Fruit fly (Drosophila melanogaster) whole organism, embryonic: ENCODE measurements around the gene Mbs.
A peak's percentile ranks its signal among the peaks of the same experiment; 100 is the strongest.

ENCODE experiments used
- Bdp1 ChIP-seq: fragments of 200-800 bp; sonication (Bioruptor generic); optimal IDR thresholded peaks from 3 replicates; lab custom pipeline; 2016; ENCODE audit warnings: missing biosample characterization, missing genetic modification characterization
- CG10274 ChIP-seq: fragments of 200-800 bp; sonication (Bioruptor generic); optimal IDR thresholded peaks from 3 replicates; lab custom pipeline; 2017; ENCODE audit warnings: missing biosample characterization, mild to moderate bottlenecking, missing genetic modification characterization
- CG10654 ChIP-seq: fragments of 200-800 bp; sonication (Bioruptor generic); optimal IDR thresholded peaks from 2 replicates; lab custom pipeline; 2016; ENCODE audit warnings: missing biosample characterization, missing genetic modification characterization
- CG11695 ChIP-seq: fragments of 200-800 bp; sonication (Bioruptor generic); IDR thresholded peaks from 3 replicates; pipeline ENCODE4 v1.3.6; 2022; ENCODE audit warnings: missing biosample characterization, missing genetic modification characterization
- CG12104 ChIP-seq: fragments of 200-800 bp; sonication (Bioruptor generic); optimal IDR thresholded peaks from 3 replicates; lab custom pipeline; 2016; ENCODE audit warnings: missing biosample characterization, missing genetic modification characterization
- CG13424 ChIP-seq: fragments of 200-800 bp; sonication (Bioruptor generic); optimal IDR thresholded peaks from 2 replicates; lab custom pipeline; 2019; ENCODE audit warnings: missing biosample characterization, mild to moderate bottlenecking, missing genetic modification characterization, moderate library complexity
- CG14667 ChIP-seq: fragments of 200-800 bp; sonication (Bioruptor generic); IDR thresholded peaks from 2 replicates; pipeline ENCODE4 v1.3.6; 2022; ENCODE audit warnings: missing biosample characterization, missing genetic modification characterization
- CG14965 ChIP-seq: fragments of 200-800 bp; sonication (Bioruptor generic); optimal IDR thresholded peaks from 2 replicates; lab custom pipeline; 2016; ENCODE audit warnings: missing biosample characterization, missing genetic modification characterization, borderline replicate concordance
- CG15479 ChIP-seq: fragments of 200-800 bp; sonication (Bioruptor generic); optimal IDR thresholded peaks from 3 replicates; lab custom pipeline; 2019; ENCODE audit warnings: missing biosample characterization, mild to moderate bottlenecking, missing genetic modification characterization, moderate library complexity
- CG16779 ChIP-seq: fragments of 200-800 bp; sonication (Bioruptor generic); IDR thresholded peaks from 2 replicates; pipeline ENCODE4 v1.3.6; 2022; ENCODE audit warnings: missing biosample characterization, missing genetic modification characterization
- CG31365 ChIP-seq: fragments of 200-800 bp; sonication (Bioruptor generic); optimal IDR thresholded peaks from 2 replicates; lab custom pipeline; 2018; ENCODE audit warnings: missing biosample characterization, mild to moderate bottlenecking, missing genetic modification characterization
- CG31441 ChIP-seq: fragments of 200-800 bp; sonication (Bioruptor generic); IDR thresholded peaks from 2 replicates; pipeline ENCODE4 v1.3.6; 2022; ENCODE audit warnings: missing biosample characterization, missing genetic modification characterization
- CG3407 ChIP-seq: fragments of 200-800 bp; sonication (Bioruptor generic); optimal IDR thresholded peaks from 2 replicates; lab custom pipeline; 2018; ENCODE audit warnings: missing biosample characterization, mild to moderate bottlenecking, missing genetic modification characterization
- CG4730 ChIP-seq: fragments of 200-800 bp; sonication (Bioruptor generic); IDR thresholded peaks from 2 replicates; pipeline ENCODE4 v1.3.6; 2022; ENCODE audit warnings: missing biosample characterization, missing genetic modification characterization
- CG7839 ChIP-seq: fragments of 200-800 bp; sonication (Bioruptor generic); optimal IDR thresholded peaks from 3 replicates; lab custom pipeline; 2018; ENCODE audit warnings: missing biosample characterization, mild to moderate bottlenecking, missing genetic modification characterization, moderate library complexity
- CG9215 ChIP-seq: fragments of 200-800 bp; sonication (Bioruptor generic); IDR thresholded peaks from 2 replicates; pipeline ENCODE4 v1.3.6; 2022; ENCODE audit warnings: missing biosample characterization, missing genetic modification characterization
- CG9932 ChIP-seq: fragments of 200-800 bp; sonication (Bioruptor generic); IDR thresholded peaks from 2 replicates; pipeline ENCODE4 v1.3.6; 2022; ENCODE audit warnings: missing biosample characterization, missing genetic modification characterization
- Dek ChIP-seq: fragments of 200-800 bp; sonication (Bioruptor generic); optimal IDR thresholded peaks from 3 replicates; lab custom pipeline; 2019; ENCODE audit warnings: missing biosample characterization, mild to moderate bottlenecking, missing genetic modification characterization, moderate library complexity
- Fer3 ChIP-seq: fragments of 200-800 bp; sonication (Bioruptor generic); optimal IDR thresholded peaks from 2 replicates; lab custom pipeline; 2018; ENCODE audit warnings: missing biosample characterization, mild to moderate bottlenecking, missing genetic modification characterization, moderate library complexity
- HHEX ChIP-seq: fragments of 200-800 bp; sonication (Bioruptor generic); optimal IDR thresholded peaks from 3 replicates; lab custom pipeline; 2017; ENCODE audit warnings: missing biosample characterization, mild to moderate bottlenecking, missing genetic modification characterization, missing genetic modification reagents
- HmgD ChIP-seq: fragments of 200-800 bp; sonication (Bioruptor generic); optimal IDR thresholded peaks from 3 replicates; lab custom pipeline; 2016; ENCODE audit warnings: missing biosample characterization, missing genetic modification characterization
- Med ChIP-seq: fragments of 200-800 bp; sonication (Bioruptor generic); peaks from one replicate; lab custom pipeline; 2016; ENCODE audit warnings: missing biosample characterization, missing genetic modification characterization, mild to moderate bottlenecking, inconsistent platforms, moderate library complexity
- Pdp1 ChIP-seq, 2 experiments: fragments of 200-800 bp; sonication (Bioruptor generic); optimal IDR thresholded peaks; 3 replicates each; lab custom pipeline; 2016; ENCODE audit warnings: missing biosample characterization in 2 of 2, missing genetic modification characterization in 2 of 2, mild to moderate bottlenecking in 1 of 2, moderate library complexity in 1 of 2
- Rx ChIP-seq: fragments of 200-800 bp; sonication (Bioruptor generic); IDR thresholded peaks from 2 replicates; pipeline ENCODE4 v1.3.6; 2022; ENCODE audit warnings: missing biosample characterization, missing genetic modification characterization
- Spps ChIP-seq: fragments of 200-800 bp; sonication (Bioruptor generic); optimal IDR thresholded peaks from 2 replicates; lab custom pipeline; 2018; ENCODE audit warnings: missing biosample characterization, mild to moderate bottlenecking, missing genetic modification characterization
- Sry-δ ChIP-seq: fragments of 200-800 bp; sonication (Bioruptor generic); optimal IDR thresholded peaks from 2 replicates; lab custom pipeline; 2016; ENCODE audit warnings: missing biosample characterization, missing genetic modification characterization
- TFAM ChIP-seq: fragments of 200-800 bp; sonication (Bioruptor generic); optimal IDR thresholded peaks from 2 replicates; lab custom pipeline; 2017; ENCODE audit warnings: missing biosample characterization, missing genetic modification characterization, inconsistent platforms
- bbx ChIP-seq: fragments of 200-800 bp; sonication (Bioruptor generic); IDR thresholded peaks from 2 replicates; pipeline ENCODE4 v1.3.6; 2022; ENCODE audit warnings: missing biosample characterization, missing genetic modification characterization; ENCODE audit not compliant: partially characterized antibody
- dati ChIP-seq: fragments of 200-800 bp; sonication (Bioruptor generic); IDR thresholded peaks from 2 replicates; pipeline ENCODE4 v1.3.6; 2022; ENCODE audit warnings: missing biosample characterization, missing genetic modification characterization
- dm ChIP-seq: fragments of 200-800 bp; sonication (Bioruptor generic); optimal IDR thresholded peaks from 3 replicates; lab custom pipeline; 2016; ENCODE audit warnings: missing biosample characterization, missing genetic modification characterization
- dysf ChIP-seq: fragments of 200-800 bp; sonication (Bioruptor generic); IDR thresholded peaks from 3 replicates; pipeline ENCODE4 v1.3.6; 2022; ENCODE audit warnings: missing biosample characterization, missing genetic modification characterization
- emc ChIP-seq: fragments of 200-800 bp; sonication (Bioruptor generic); optimal IDR thresholded peaks from 2 replicates; lab custom pipeline; 2016; ENCODE audit warnings: missing biosample characterization, missing genetic modification characterization
- fd102C ChIP-seq: fragments of 200-800 bp; sonication (Bioruptor generic); optimal IDR thresholded peaks from 2 replicates; lab custom pipeline; 2018; ENCODE audit warnings: missing biosample characterization, mild to moderate bottlenecking, missing genetic modification characterization, moderate library complexity
- fd3F ChIP-seq: fragments of 200-800 bp; sonication (Bioruptor generic); optimal IDR thresholded peaks from 2 replicates; lab custom pipeline; 2018; ENCODE audit warnings: missing biosample characterization, mild to moderate bottlenecking, missing genetic modification characterization, moderate library complexity
- ftz-f1 ChIP-seq: fragments of 200-800 bp; sonication (Bioruptor generic); optimal IDR thresholded peaks from 2 replicates; lab custom pipeline; 2016; ENCODE audit warnings: missing biosample characterization, missing genetic modification characterization
- gce ChIP-seq: fragments of 200-800 bp; sonication (Bioruptor generic); IDR thresholded peaks from 3 replicates; pipeline ENCODE4 v1.3.6; 2022; ENCODE audit warnings: missing biosample characterization, missing genetic modification characterization
- gsb ChIP-seq: fragments of 200-800 bp; sonication (Bioruptor generic); IDR thresholded peaks from 2 replicates; pipeline ENCODE4 v1.3.6; 2022; ENCODE audit warnings: missing biosample characterization, missing genetic modification characterization
- hbn ChIP-seq: fragments of 200-800 bp; sonication (Bioruptor generic); IDR thresholded peaks from 2 replicates; pipeline ENCODE4 v1.3.6; 2022; ENCODE audit warnings: missing biosample characterization, missing genetic modification characterization; ENCODE audit not compliant: partially characterized antibody
- hkb ChIP-seq, 2 experiments: fragments of 200-800 bp in 1 of 2; fragments of >200 bp in 1 of 2; sonication (Bioruptor generic) in 1 of 2; IDR thresholded peaks in 1 of 2; optimal IDR thresholded peaks in 1 of 2; 2 replicates each; pipeline versions ENCODE4 v1.3.6 to Lab custom; 2017 to 2022; ENCODE audit warnings: missing biosample characterization in 1 of 2, missing genetic modification characterization in 1 of 2
- lbe ChIP-seq: fragments of 200-800 bp; sonication (Bioruptor generic); optimal IDR thresholded peaks from 2 replicates; lab custom pipeline; 2016; ENCODE audit warnings: missing biosample characterization, mild to moderate bottlenecking, missing genetic modification characterization
- maf-S ChIP-seq: fragments of 200-800 bp; sonication (Bioruptor generic); optimal IDR thresholded peaks from 2 replicates; lab custom pipeline; 2016; ENCODE audit warnings: missing biosample characterization, missing genetic modification characterization
- nmo ChIP-seq: fragments of 200-800 bp; sonication (Bioruptor generic); optimal IDR thresholded peaks from 2 replicates; lab custom pipeline; 2018; ENCODE audit warnings: missing biosample characterization, mild to moderate bottlenecking, missing genetic modification characterization, moderate library complexity
- phol ChIP-seq: fragments of 200-800 bp; sonication (Bioruptor generic); optimal IDR thresholded peaks from 3 replicates; lab custom pipeline; 2018; ENCODE audit warnings: missing biosample characterization, mild to moderate bottlenecking, missing genetic modification characterization, moderate library complexity
- pros ChIP-seq: fragments of 200-800 bp; sonication (Bioruptor generic); optimal IDR thresholded peaks from 3 replicates; lab custom pipeline; 2019; ENCODE audit warnings: missing biosample characterization, mild to moderate bottlenecking, missing genetic modification characterization, moderate library complexity
- scrt ChIP-seq: fragments of 200-800 bp; sonication (Bioruptor generic); optimal IDR thresholded peaks from 2 replicates; lab custom pipeline; 2018; ENCODE audit warnings: missing biosample characterization, mild to moderate bottlenecking, missing genetic modification characterization, moderate library complexity
- slp2 ChIP-seq: fragments of 200-800 bp; sonication (Bioruptor generic); optimal IDR thresholded peaks from 2 replicates; lab custom pipeline; 2016; ENCODE audit warnings: missing biosample characterization, missing genetic modification characterization
- sr ChIP-seq: fragments of 200-800 bp; sonication (Bioruptor generic); IDR thresholded peaks from 3 replicates; pipeline ENCODE4 v1.3.6; 2022; ENCODE audit warnings: missing biosample characterization, missing genetic modification characterization
- ssp ChIP-seq: fragments of 200-800 bp; sonication (Bioruptor generic); IDR thresholded peaks from 2 replicates; pipeline ENCODE4 v1.3.6; 2022; ENCODE audit warnings: missing biosample characterization, missing genetic modification characterization
- tna ChIP-seq: fragments of 200-800 bp; sonication (Bioruptor generic); IDR thresholded peaks from 2 replicates; pipeline ENCODE4 v1.3.6; 2022; ENCODE audit warnings: missing biosample characterization, missing genetic modification characterization; ENCODE audit not compliant: partially characterized antibody
- twi ChIP-seq: fragments of 200-800 bp; optimal IDR thresholded peaks from 2 replicates; lab custom pipeline; 2019; ENCODE audit warnings: missing biosample characterization, mild to moderate bottlenecking, missing genetic modification characterization, moderate library complexity
- unc-4 ChIP-seq: fragments of 200-800 bp; sonication (Bioruptor generic); IDR thresholded peaks from 2 replicates; pipeline ENCODE4 v1.3.6; 2022; ENCODE audit warnings: missing biosample characterization, missing genetic modification characterization; ENCODE audit not compliant: partially characterized antibody

Gene Mbs

dm6 chr3L:16048086-16048485, 3.7 kb upstream of the Mbs start (continued):
- TF ChIP-seq CG16779 (GFP tag; lab: Robert Waterston, UW) (0 out of 2 replicates have a peak, but pooled peaks have one; percentile 54), fd3F (GFP tag; lab: Kevin White, UChicago) (peak; percentile 57), sr (no peak), nmo (peak; percentile 12), Rx (GFP tag; lab: Robert Waterston, UW) (no peak), Pdp1 (GFP tag; optimal IDR thresholded peaks at IDR 0.05; lab: Kevin White, UChicago) (no peak), CG31365 (tag; lab: Kevin White, UChicago) (no peak), CG14965 (no peak), Bdp1 (peak; percentile 4), Med (GFP tag; lab: Kevin White, UChicago) (peak; percentile 95), CG13424 (tag; lab: Kevin White, UChicago) (peak; percentile 60), ssp (no peak), TFAM (no peak), hkb (optimal IDR thresholded peaks at IDR 0.05; lab: Kevin White, UChicago) (no peak), hkb (GFP tag; IDR thresholded peaks at IDR 0.05; lab: Robert Waterston, UW) (peak; percentile 56), ftz-f1 (GFP tag; lab: Kevin White, UChicago) (no peak), CG3407 (GFP tag; lab: Kevin White, UChicago) (no peak), CG7839 (tag; lab: Kevin White, UChicago) (peak; percentile 55), tna (GFP tag; lab: Robert Waterston, UW) (no peak), lbe (GFP tag; lab: Kevin White, UChicago) (no peak), unc-4 (no peak), CG14667 (no peak), CG31441 (GFP tag; lab: Robert Waterston, UW) (no peak), Fer3 (tag; lab: Kevin White, UChicago) (peak; percentile 55), dati (GFP tag; lab: Robert Waterston, UW) (no peak), Sry-δ (GFP tag; lab: Kevin White, UChicago) (no peak), fd102C (no peak), CG4730 (GFP tag; lab: Robert Waterston, UW) (peak; percentile 21; the same call in 1 of the 2 replicates), pros (no peak), dysf (peak; percentile 83), gce (GFP tag; lab: Robert Waterston, UW) (no peak), slp2 (GFP tag; lab: Kevin White, UChicago) (no peak), dm (no peak), CG9215 (peak; percentile 39; the same call in 1 of the 2 replicates), phol (no peak), CG11695 (GFP tag; lab: Robert Waterston, UW) (peak; percentile 94), bbx (GFP tag; lab: Robert Waterston, UW) (no peak), HmgD (GFP tag; lab: Kevin White, UChicago) (peak; percentile 7), emc (GFP tag; lab: Kevin White, UChicago) (no peak), Spps (tag; lab: Kevin White, UChicago) (no peak), maf-S (GFP tag; lab: Kevin White, UChicago) (peak; percentile 8), CG10654 (GFP tag; lab: Kevin White, UChicago) (no peak), HHEX (GFP tag; lab: Kevin White, UChicago) (peak; percentile 46), twi (tag; lab: Kevin White, UChicago) (no peak), CG9932 (GFP tag; lab: Robert Waterston, UW) (peak; percentile 74), CG12104 (GFP tag; lab: Kevin White, UChicago) (no peak), hbn (GFP tag; lab: Robert Waterston, UW) (no peak), gsb (GFP tag; lab: Robert Waterston, UW) (peak; percentile 58), CG10274 (GFP tag; lab: Kevin White, UChicago) (peak; percentile 12), Dek (tag; lab: Kevin White, UChicago) (peak; percentile 48), scrt (GFP tag; lab: Kevin White, UChicago) (peak; percentile 36), CG15479 (GFP tag; lab: Kevin White, UChicago) (no peak)
